Fruit fly (Drosophila melanogaster) whole organism, embryonic: ENCODE data around the gene MsrA.

Experiments
- Adf1 ChIP-seq: fragments of 200-800 bp; sonication (Bioruptor generic); IDR thresholded peaks from 2 replicates; pipeline ENCODE4 v1.3.6; 2022; ENCODE audit warnings: missing biosample characterization, missing genetic modification characterization
- Bdp1 ChIP-seq: fragments of 200-800 bp; sonication (Bioruptor generic); optimal IDR thresholded peaks from 3 replicates; lab custom pipeline; 2016; ENCODE audit warnings: missing biosample characterization, missing genetic modification characterization
- BtbVII ChIP-seq: fragments of 200-800 bp; sonication (Bioruptor generic); optimal IDR thresholded peaks from 3 replicates; lab custom pipeline; 2017; ENCODE audit warnings: missing biosample characterization, mild to moderate bottlenecking, missing genetic modification characterization
- C15 ChIP-seq: fragments of 200-800 bp; sonication (Bioruptor generic); IDR thresholded peaks from 3 replicates; pipeline ENCODE4 v1.3.6; 2022; ENCODE audit warnings: missing biosample characterization, missing genetic modification characterization
- CG11085 ChIP-seq: fragments of 200-800 bp; sonication (Bioruptor generic); IDR thresholded peaks from 2 replicates; pipeline ENCODE4 v1.3.6; 2022; ENCODE audit warnings: missing biosample characterization, missing genetic modification characterization
- CG11398 ChIP-seq: fragments of 200-800 bp; sonication (Bioruptor generic); optimal IDR thresholded peaks from 2 replicates; lab custom pipeline; 2016; ENCODE audit warnings: missing biosample characterization, missing genetic modification characterization
- CG12104 ChIP-seq: fragments of 200-800 bp; sonication (Bioruptor generic); optimal IDR thresholded peaks from 3 replicates; lab custom pipeline; 2016; ENCODE audit warnings: missing biosample characterization, missing genetic modification characterization
- CG1233 ChIP-seq: fragments of 200-800 bp; sonication (Bioruptor generic); optimal IDR thresholded peaks from 4 replicates; lab custom pipeline; 2018; ENCODE audit warnings: missing biosample characterization, mild to moderate bottlenecking, missing genetic modification characterization
- CG14860 ChIP-seq: fragments of 200-800 bp; sonication (Bioruptor generic); IDR thresholded peaks from 3 replicates; pipeline ENCODE4 v1.3.6; 2022; ENCODE audit warnings: missing biosample characterization, missing genetic modification characterization; ENCODE audit not compliant: partially characterized antibody
- CG14965 ChIP-seq: fragments of 200-800 bp; sonication (Bioruptor generic); optimal IDR thresholded peaks from 2 replicates; lab custom pipeline; 2016; ENCODE audit warnings: missing biosample characterization, missing genetic modification characterization, borderline replicate concordance
- CG15601 ChIP-seq: fragments of 200-800 bp; sonication (Bioruptor generic); optimal IDR thresholded peaks from 3 replicates; lab custom pipeline; 2019; ENCODE audit warnings: missing biosample characterization, mild to moderate bottlenecking, missing genetic modification characterization, moderate library complexity
- CG16815 ChIP-seq: fragments of 200-800 bp; sonication (Bioruptor generic); optimal IDR thresholded peaks from 3 replicates; lab custom pipeline; 2017; ENCODE audit warnings: missing biosample characterization, mild to moderate bottlenecking, missing genetic modification characterization
- CG32532 ChIP-seq: fragments of 200-800 bp; sonication (Bioruptor generic); IDR thresholded peaks from 2 replicates; pipeline ENCODE4 v1.3.6; 2022; ENCODE audit warnings: missing biosample characterization, missing genetic modification characterization
- CG3281 ChIP-seq: fragments of 200-800 bp; sonication (Bioruptor generic); optimal IDR thresholded peaks from 3 replicates; lab custom pipeline; 2017; ENCODE audit warnings: missing biosample characterization, mild to moderate bottlenecking, missing genetic modification characterization
- CG34224 ChIP-seq: fragments of 200-800 bp; sonication (Bioruptor generic); IDR thresholded peaks from 3 replicates; pipeline ENCODE4 v1.3.6; 2022; ENCODE audit warnings: missing biosample characterization, missing genetic modification characterization; ENCODE audit not compliant: partially characterized antibody
- CG3847 ChIP-seq: fragments of 200-800 bp; sonication (Bioruptor generic); IDR thresholded peaks from 2 replicates; pipeline ENCODE4 v1.3.6; 2022; ENCODE audit warnings: missing biosample characterization, missing genetic modification characterization
- CG4282 ChIP-seq: fragments of 200-800 bp; sonication (Bioruptor generic); optimal IDR thresholded peaks from 2 replicates; lab custom pipeline; 2016; ENCODE audit warnings: missing biosample characterization, missing genetic modification characterization
- CG4424 ChIP-seq: fragments of 200-800 bp; sonication (Bioruptor generic); optimal IDR thresholded peaks from 3 replicates; lab custom pipeline; 2016; ENCODE audit warnings: missing biosample characterization, missing genetic modification characterization
- CG4617 ChIP-seq: fragments of 200-800 bp; sonication (Bioruptor generic); optimal IDR thresholded peaks from 3 replicates; lab custom pipeline; 2016; ENCODE audit warnings: missing biosample characterization, missing genetic modification characterization, borderline replicate concordance
- CG8281 ChIP-seq: fragments of 200-800 bp; sonication (Bioruptor generic); optimal IDR thresholded peaks from 2 replicates; lab custom pipeline; 2018; ENCODE audit warnings: missing biosample characterization, mild to moderate bottlenecking, missing genetic modification characterization, moderate library complexity
- CG9215 ChIP-seq: fragments of 200-800 bp; sonication (Bioruptor generic); IDR thresholded peaks from 2 replicates; pipeline ENCODE4 v1.3.6; 2022; ENCODE audit warnings: missing biosample characterization, missing genetic modification characterization
- D19B ChIP-seq: fragments of 200-800 bp; sonication (Bioruptor generic); optimal IDR thresholded peaks from 2 replicates; lab custom pipeline; 2017; ENCODE audit warnings: missing biosample characterization, mild to moderate bottlenecking, missing genetic modification characterization
- Doc3 ChIP-seq: fragments of 200-800 bp; sonication (Bioruptor generic); IDR thresholded peaks from 3 replicates; pipeline ENCODE4 v1.3.6; 2022; ENCODE audit warnings: missing biosample characterization, missing genetic modification characterization; ENCODE audit not compliant: partially characterized antibody
- E2f1 ChIP-seq: fragments of 200-800 bp; sonication (Bioruptor generic); IDR thresholded peaks from 2 replicates; pipeline ENCODE4 v1.3.6; 2022; ENCODE audit warnings: missing biosample characterization, missing genetic modification characterization
- Fer2 ChIP-seq: fragments of 200-800 bp; sonication (Bioruptor generic); optimal IDR thresholded peaks from 2 replicates; lab custom pipeline; 2018; ENCODE audit warnings: missing biosample characterization, mild to moderate bottlenecking, missing genetic modification characterization, moderate library complexity
- HLH4C ChIP-seq: fragments of 200-800 bp; sonication (Bioruptor generic); IDR thresholded peaks from 3 replicates; pipeline ENCODE4 v1.3.6; 2022; ENCODE audit warnings: missing biosample characterization, missing genetic modification characterization; ENCODE audit not compliant: partially characterized antibody
- Max ChIP-seq: fragments of 200-800 bp; sonication (Bioruptor generic); optimal IDR thresholded peaks from 2 replicates; lab custom pipeline; 2016; ENCODE audit warnings: missing biosample characterization, mild to moderate bottlenecking, missing genetic modification characterization
- NC2α ChIP-seq: fragments of 200-800 bp; sonication (Bioruptor generic); optimal IDR thresholded peaks from 2 replicates; lab custom pipeline; 2016; ENCODE audit warnings: missing biosample characterization, missing genetic modification characterization
- Opbp ChIP-seq: fragments of 200-800 bp; sonication (Bioruptor generic); IDR thresholded peaks from 3 replicates; pipeline ENCODE4 v1.3.6; 2022; ENCODE audit warnings: missing biosample characterization, missing genetic modification characterization; ENCODE audit not compliant: partially characterized antibody
- Pdp1 ChIP-seq, 2 experiments: fragments of 200-800 bp; sonication (Bioruptor generic); optimal IDR thresholded peaks; 3 replicates each; lab custom pipeline; 2016; ENCODE audit warnings: missing biosample characterization in 2 of 2, missing genetic modification characterization in 2 of 2, mild to moderate bottlenecking in 1 of 2, moderate library complexity in 1 of 2
- Poxn ChIP-seq: fragments of 200-800 bp; sonication (Bioruptor generic); IDR thresholded peaks from 2 replicates; pipeline ENCODE4 v1.3.6; 2022; ENCODE audit warnings: missing biosample characterization, missing genetic modification characterization
- Taf1 ChIP-seq: fragments of 200-800 bp; sonication (Bioruptor generic); IDR thresholded peaks from 2 replicates; pipeline ENCODE4 v1.3.6; 2022; ENCODE audit warnings: missing biosample characterization, missing genetic modification characterization
- abd-A ChIP-seq: fragments of 200-800 bp; sonication (Bioruptor generic); optimal IDR thresholded peaks from 3 replicates; lab custom pipeline; 2019; ENCODE audit warnings: missing biosample characterization, mild to moderate bottlenecking, missing genetic modification characterization, moderate library complexity
- btn ChIP-seq: fragments of 200-800 bp; sonication (Bioruptor generic); optimal IDR thresholded peaks from 2 replicates; lab custom pipeline; 2016; ENCODE audit warnings: missing biosample characterization, missing genetic modification characterization
- cas ChIP-seq: fragments of 200-800 bp; sonication (Bioruptor generic); IDR thresholded peaks from 2 replicates; pipeline ENCODE4 v1.3.6; 2022; ENCODE audit warnings: missing biosample characterization, missing genetic modification characterization
- ci ChIP-seq: fragments of 200-800 bp; sonication (Bioruptor generic); IDR thresholded peaks from 3 replicates; pipeline ENCODE4 v1.3.6; 2022; ENCODE audit warnings: missing biosample characterization, missing genetic modification characterization
- exex ChIP-seq: fragments of 200-800 bp; sonication (Bioruptor generic); optimal IDR thresholded peaks from 4 replicates; lab custom pipeline; 2018; ENCODE audit warnings: missing biosample characterization, mild to moderate bottlenecking, missing genetic modification characterization, moderate library complexity
- gcm2 ChIP-seq: fragments of 200-800 bp; sonication (Bioruptor generic); optimal IDR thresholded peaks from 2 replicates; lab custom pipeline; 2016; ENCODE audit warnings: missing biosample characterization, missing genetic modification characterization
- hbn ChIP-seq: fragments of 200-800 bp; sonication (Bioruptor generic); IDR thresholded peaks from 2 replicates; pipeline ENCODE4 v1.3.6; 2022; ENCODE audit warnings: missing biosample characterization, missing genetic modification characterization; ENCODE audit not compliant: partially characterized antibody
- klu ChIP-seq: fragments of 200-800 bp; sonication (Bioruptor generic); IDR thresholded peaks from 2 replicates; pipeline ENCODE4 v1.3.6; 2022; ENCODE audit warnings: missing biosample characterization, missing genetic modification characterization
- lmd ChIP-seq: fragments of 200-800 bp; sonication (Bioruptor generic); IDR thresholded peaks from 2 replicates; pipeline ENCODE4 v1.3.6; 2022; ENCODE audit warnings: missing biosample characterization, missing genetic modification characterization
- mirr ChIP-seq: fragments of 200-800 bp; sonication (Bioruptor generic); optimal IDR thresholded peaks from 3 replicates; lab custom pipeline; 2018; ENCODE audit warnings: missing biosample characterization, mild to moderate bottlenecking, missing genetic modification characterization
- pan ChIP-seq, 4 experiments: fragments of >200 bp in 3 of 4; fragments of 200-800 bp in 1 of 4; sonication (Bioruptor generic) in 1 of 4; optimal IDR thresholded peaks in 3 of 4; IDR thresholded peaks in 1 of 4; 2 replicates each; pipeline versions ENCODE4 v1.3.6 to Lab custom; 2017 to 2022; ENCODE audit warnings: missing biosample characterization in 2 of 4, missing genetic modification characterization in 2 of 4, mixed read lengths in 1 of 4
- pb ChIP-seq: fragments of 200-800 bp; sonication (Bioruptor generic); optimal IDR thresholded peaks from 3 replicates; lab custom pipeline; 2016; ENCODE audit warnings: missing biosample characterization, missing genetic modification characterization
- peb ChIP-seq: fragments of 200-800 bp; sonication (Bioruptor generic); IDR thresholded peaks from 2 replicates; pipeline ENCODE4 v1.3.6; 2022; ENCODE audit warnings: missing biosample characterization, missing genetic modification characterization
- pita ChIP-seq: fragments of 200-800 bp; sonication (Bioruptor generic); optimal IDR thresholded peaks from 2 replicates; lab custom pipeline; 2017; ENCODE audit warnings: missing biosample characterization, mild to moderate bottlenecking, missing genetic modification characterization
- pros ChIP-seq: fragments of 200-800 bp; sonication (Bioruptor generic); optimal IDR thresholded peaks from 3 replicates; lab custom pipeline; 2019; ENCODE audit warnings: missing biosample characterization, mild to moderate bottlenecking, missing genetic modification characterization, moderate library complexity
- ranshi ChIP-seq: fragments of 200-800 bp; sonication (Bioruptor generic); IDR thresholded peaks from 2 replicates; pipeline ENCODE4 v1.3.6; 2022; ENCODE audit warnings: missing biosample characterization, missing genetic modification characterization
- vvl ChIP-seq: fragments of 200-800 bp; sonication (Bioruptor generic); IDR thresholded peaks from 2 replicates; pipeline ENCODE4 v1.3.6; 2022; ENCODE audit warnings: missing biosample characterization, missing genetic modification characterization

The MsrA gene

dm6 chr3L:15533402-15534129, 22.7 kb downstream of the MsrA start (continued):
- TF ChIP-seq E2f1 (GFP tag; lab: Robert Waterston, UW) (0 out of 2 replicates have a peak, but pooled peaks have one; percentile 21), CG4424 (GFP tag; lab: Kevin White, UChicago) (peak; percentile 15), CG15601 (tag; lab: Kevin White, UChicago) (peak; percentile 25), cas (GFP tag; lab: Robert Waterston, UW) (0 out of 2 replicates have a peak, but pooled peaks have one; percentile 5), CG4617 (GFP tag; lab: Kevin White, UChicago) (no peak), CG14965 (no peak), BtbVII (GFP tag; lab: Kevin White, UChicago) (no peak), Pdp1 (GFP tag; optimal IDR thresholded peaks at IDR 0.05; lab: Kevin White, UChicago) (peak; percentile 41 to 79), vvl (GFP tag; lab: Robert Waterston, UW) (peak; percentile 35; the same call in 1 of the 2 replicates), Bdp1 (GFP tag; lab: Kevin White, UChicago) (no peak), D19B (peak; percentile 11), NC2α (GFP tag; lab: Kevin White, UChicago) (no peak), exex (tag; lab: Kevin White, UChicago) (no peak), CG9215 (GFP tag; lab: Robert Waterston, UW) (peak; percentile 11; the same call in 1 of the 2 replicates), CG34224 (GFP tag; lab: Robert Waterston, UW) (no peak), CG11085 (GFP tag; lab: Robert Waterston, UW) (no peak), CG12104 (GFP tag; lab: Kevin White, UChicago) (no peak), lmd (GFP tag; lab: Robert Waterston, UW) (peak; percentile 16; the same call in 1 of the 2 replicates), gcm2 (GFP tag; lab: Kevin White, UChicago) (no peak), Max (peak; percentile 1), CG16815 (GFP tag; lab: Kevin White, UChicago) (no peak), CG3847 (GFP tag; lab: Robert Waterston, UW) (no peak), Opbp (GFP tag; lab: Robert Waterston, UW) (no peak), CG32532 (GFP tag; lab: Robert Waterston, UW) (no peak; the same call in 1 of the 2 replicates), Adf1 (GFP tag; lab: Robert Waterston, UW) (no peak), CG14860 (GFP tag; lab: Robert Waterston, UW) (no peak), CG3281 (GFP tag; lab: Kevin White, UChicago) (peak; percentile 26), CG4282 (GFP tag; lab: Kevin White, UChicago) (no peak), mirr (GFP tag; lab: Kevin White, UChicago) (no peak), Fer2 (no peak), C15 (GFP tag; lab: Robert Waterston, UW) (no peak), hbn (GFP tag; lab: Robert Waterston, UW) (no peak), Doc3 (no peak), abd-A (tag; lab: Kevin White, UChicago) (peak; percentile 62), HLH4C (GFP tag; lab: Robert Waterston, UW) (no peak), Poxn (GFP tag; lab: Robert Waterston, UW) (no peak), ci (GFP tag; lab: Robert Waterston, UW) (no peak), CG11398 (GFP tag; lab: Kevin White, UChicago) (no peak), pb (GFP tag; lab: Kevin White, UChicago) (peak; percentile 74), peb (GFP tag; lab: Robert Waterston, UW) (no peak), btn (GFP tag; lab: Kevin White, UChicago) (peak; percentile 37), klu (GFP tag; lab: Robert Waterston, UW) (no peak), pita (GFP tag; lab: Kevin White, UChicago) (no peak), ranshi (GFP tag; lab: Robert Waterston, UW) (no peak; the same call in 1 of the 2 replicates), pan (optimal IDR thresholded peaks at IDR 0.05; lab: Kevin White, UChicago) (no peak), pan (GFP tag; optimal IDR thresholded peaks at IDR 0.05 in 1 of 2, IDR thresholded peaks at IDR 0.05 in 1 of 2) (peak in 1 of 2 experiments; percentile 22), CG8281 (tag; lab: Kevin White, UChicago) (peak; percentile 11), Taf1 (GFP tag; lab: Robert Waterston, UW) (no peak), pros (peak; percentile 69), CG1233 (GFP tag; lab: Kevin White, UChicago) (no peak)
